Worm (Caenorhabditis elegans) whole organism, L2 larva: ENCODE measurements around the gene nhr-128.

Experiments used
- ama-1 ChIP-seq: fragments of 150-350 bp; optimal IDR thresholded peaks from 2 replicates; lab custom pipeline; 2018; ENCODE audit warnings: inconsistent platforms
- crh-2 ChIP-seq: sonication (generic microtip); optimal IDR thresholded peaks from 2 replicates; lab custom pipeline; 2017; ENCODE audit warnings: missing biosample characterization, missing genetic modification characterization
- elt-3 ChIP-seq: sonication (generic microtip); optimal IDR thresholded peaks from 2 replicates; lab custom pipeline; 2017; ENCODE audit warnings: missing biosample characterization, missing genetic modification characterization
- fos-1 ChIP-seq: fragments of 150-350 bp; optimal IDR thresholded peaks from 2 replicates; lab custom pipeline; 2014; ENCODE audit warnings: missing biosample characterization, missing genetic modification characterization
- nhr-10 ChIP-seq: sonication (generic microtip); optimal IDR thresholded peaks from 2 replicates; lab custom pipeline; 2017; ENCODE audit warnings: missing biosample characterization, missing genetic modification characterization
- nhr-12 ChIP-seq: fragments of 150-350 bp; optimal IDR thresholded peaks from 2 replicates; lab custom pipeline; 2014; ENCODE audit warnings: missing biosample characterization, missing genetic modification characterization
- nhr-77 ChIP-seq: fragments of 150-350 bp; optimal IDR thresholded peaks from 2 replicates; lab custom pipeline; 2014; ENCODE audit warnings: missing biosample characterization, missing genetic modification characterization

DNA sequence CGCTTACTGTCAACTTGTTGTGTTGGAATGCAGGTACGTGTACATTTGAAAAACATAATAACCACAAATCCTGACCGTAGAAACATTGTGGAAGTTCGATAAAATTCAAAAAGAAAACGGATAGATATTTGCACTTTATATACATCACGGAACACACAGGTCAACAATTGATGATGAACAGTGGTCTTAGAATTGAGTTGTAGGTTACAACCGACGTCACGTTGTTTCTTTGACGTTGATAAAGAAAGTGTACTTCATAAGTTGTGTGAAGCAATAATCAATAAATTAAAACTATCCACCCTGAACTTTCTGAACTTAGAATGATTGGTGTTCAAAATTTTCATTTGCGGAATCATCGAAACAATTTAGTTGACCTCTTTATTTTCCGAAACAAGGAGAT lies 49.9 kb downstream of the nhr-128 start, which contains the start of gene Y5H2A.1:
- TF ChIP-seq elt-3 (no peak), fos-1 (tag; lab: Kevin White, UChicago) (no peak), ama-1 (lab: Kevin White, UChicago) (no peak), nhr-12 (tag; lab: Kevin White, UChicago) (no peak), nhr-10 (tag; lab: Kevin White, UChicago) (no peak), nhr-77 (tag; lab: Kevin White, UChicago) (no peak), crh-2 (tag; lab: Kevin White, UChicago) (no peak)
